5 fruit fly cellular contexts compared by ENCODE assay signal in the genomic region with DNA sequence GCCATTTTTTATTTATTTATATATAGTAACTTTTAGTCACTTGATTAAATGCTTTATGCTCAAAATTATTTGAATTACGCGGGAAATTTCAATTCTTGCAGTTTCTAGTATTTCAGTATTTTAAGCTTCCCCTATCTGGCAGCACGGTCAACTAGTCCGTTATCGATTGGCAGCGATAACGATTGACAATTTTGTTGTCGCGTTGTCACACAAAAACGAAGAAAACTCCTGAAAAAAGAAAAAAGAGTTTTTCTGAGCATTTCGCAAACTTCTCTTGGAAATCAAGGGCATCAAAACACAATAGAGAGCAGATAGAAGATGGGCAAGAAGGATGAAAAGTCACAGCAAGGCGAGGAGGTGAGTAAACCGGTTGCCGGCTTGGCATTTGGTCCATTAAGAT.
TF ChIP-seq lines count a peak whose summit lies in the region.

Gene Spase25, plus strand, starts transcription at position 176 of the 400 bp plus-strand sequence.

- no peak for TF ChIP-seq CTCF in whole organism, embryonic (GFP tag; optimal IDR thresholded peaks at IDR 0.05; lab: Kevin White, UChicago)

TF ChIP-seq in whole organism, adult, 20 proteins besides CTCF, POLR2A, EP300 and RAD21:
- TF ChIP-seq CG5204 (GFP tag; optimal IDR thresholded peaks at IDR 0.05; lab: Kevin White, UChicago) (no peak), bab1 (GFP tag; optimal IDR thresholded peaks at IDR 0.05; lab: Kevin White, UChicago) (peak; percentile 60)

TF ChIP-seq in whole organism, embryonic, 481 proteins besides CTCF, POLR2A, EP300 and RAD21 (continues in another document):
- no peak for TF ChIP-seq CG2129 (GFP tag; IDR thresholded peaks at IDR 0.05; lab: Robert Waterston, UW; ENCODE audit: partially characterized antibody)
- no peak for TF ChIP-seq en (GFP tag; optimal IDR thresholded peaks at IDR 0.05; lab: Kevin White, UChicago)
- TF ChIP-seq CG2120 (GFP tag; optimal IDR thresholded peaks at IDR 0.05; lab: Kevin White, UChicago), result no peak
- no peak for TF ChIP-seq CG32532 (GFP tag; IDR thresholded peaks at IDR 0.05; lab: Robert Waterston, UW)
- TF ChIP-seq stc (GFP tag; IDR thresholded peaks at IDR 0.05; lab: Robert Waterston, UW), result no peak
- no peak for TF ChIP-seq CG9215 (GFP tag; IDR thresholded peaks at IDR 0.05; lab: Robert Waterston, UW)
- no peak for TF ChIP-seq mam (GFP tag; optimal IDR thresholded peaks at IDR 0.05; lab: Kevin White, UChicago)
- no peak for TF ChIP-seq so (GFP tag; IDR thresholded peaks at IDR 0.05; lab: Robert Waterston, UW)
- TF ChIP-seq lbe (GFP tag; optimal IDR thresholded peaks at IDR 0.05; lab: Kevin White, UChicago), result no peak
- TF ChIP-seq CG8478 (optimal IDR thresholded peaks at IDR 0.05; lab: Kevin White, UChicago), result no peak
- no peak for TF ChIP-seq CG12659 (GFP tag; optimal IDR thresholded peaks at IDR 0.05; lab: Kevin White, UChicago)
- TF ChIP-seq HmgZ (tag; optimal IDR thresholded peaks at IDR 0.05; lab: Kevin White, UChicago), result no peak
- TF ChIP-seq gcm2 (GFP tag; optimal IDR thresholded peaks at IDR 0.05; lab: Kevin White, UChicago), result no peak
- TF ChIP-seq NfI (GFP tag; optimal IDR thresholded peaks at IDR 0.05; lab: Kevin White, UChicago), result no peak
- TF ChIP-seq GATAe (GFP tag; conservative IDR thresholded peaks at IDR 0.05; lab: Robert Waterston, UW), result no peak
- no peak for TF ChIP-seq hbn (GFP tag; IDR thresholded peaks at IDR 0.05; lab: Robert Waterston, UW; ENCODE audit: partially characterized antibody)
- peak; percentile 11 for TF ChIP-seq Lhr (GFP tag; optimal IDR thresholded peaks at IDR 0.05; lab: Kevin White, UChicago)
- TF ChIP-seq chinmo (GFP tag; IDR thresholded peaks at IDR 0.05; lab: Robert Waterston, UW; ENCODE audit: partially characterized antibody), result no peak
- no peak for TF ChIP-seq cato (GFP tag; optimal IDR thresholded peaks at IDR 0.05; lab: Kevin White, UChicago; ENCODE audit: borderline replicate concordance)
- no peak for TF ChIP-seq CG34224 (GFP tag; IDR thresholded peaks at IDR 0.05; lab: Robert Waterston, UW; ENCODE audit: partially characterized antibody)
- no peak for TF ChIP-seq CG12071 (GFP tag; optimal IDR thresholded peaks at IDR 0.05; lab: Kevin White, UChicago)

TF ChIP-seq in whole organism, prepupa, 60 proteins besides CTCF, POLR2A, EP300 and RAD21 (continues in another document):
- TF ChIP-seq CG6163 (GFP tag; IDR thresholded peaks at IDR 0.05; lab: Robert Waterston, UW) (peak; percentile 28; the same call in 1 of the 3 replicates), CG9139 (GFP tag; optimal IDR thresholded peaks at IDR 0.05; lab: Kevin White, UChicago) (peak; percentile 3), topi (GFP tag; optimal IDR thresholded peaks at IDR 0.05; lab: Kevin White, UChicago) (no peak), dsx (GFP tag; optimal IDR thresholded peaks at IDR 0.05; lab: Kevin White, UChicago; ENCODE audit: poor library complexity, severe bottlenecking) (peak; percentile 37), CG6792 (GFP tag; optimal IDR thresholded peaks at IDR 0.05; lab: Kevin White, UChicago) (no peak), Lpt (GFP tag; optimal IDR thresholded peaks at IDR 0.05; lab: Kevin White, UChicago) (peak; percentile 28), Hr38 (GFP tag; optimal IDR thresholded peaks at IDR 0.05; lab: Kevin White, UChicago) (no peak), CG16779 (tag; optimal IDR thresholded peaks at IDR 0.05; lab: Kevin White, UChicago) (no peak), Blimp-1 (GFP tag; optimal IDR thresholded peaks at IDR 0.05; lab: Kevin White, UChicago) (no peak), Eip78C (GFP tag; lab: Kevin White, UChicago) (peak; percentile 17), CG15336 (GFP tag; IDR thresholded peaks at IDR 0.05; lab: Robert Waterston, UW) (0 out of 2 replicates have a peak, but pooled peaks have one; percentile 28), pdm3 (GFP tag; optimal IDR thresholded peaks at IDR 0.05; lab: Kevin White, UChicago) (no peak), CG31627 (GFP tag; optimal IDR thresholded peaks at IDR 0.05; lab: Kevin White, UChicago) (no peak), CG32006 (GFP tag; optimal IDR thresholded peaks at IDR 0.05; lab: Kevin White, UChicago) (no peak), CG6854 (GFP tag; optimal IDR thresholded peaks at IDR 0.05; lab: Kevin White, UChicago) (no peak), CG6808 (GFP tag; optimal IDR thresholded peaks at IDR 0.05; lab: Kevin White, UChicago) (peak; percentile 19), CG1621 (tag; optimal IDR thresholded peaks at IDR 0.05; lab: Kevin White, UChicago) (no peak), achi (GFP tag; optimal IDR thresholded peaks at IDR 0.05; lab: Kevin White, UChicago) (no peak), CG8119 (GFP tag; IDR thresholded peaks at IDR 0.05; lab: Robert Waterston, UW) (peak; percentile 49; the same call in 2 of the 3 replicates), CG6276 (GFP tag; optimal IDR thresholded peaks at IDR 0.05; lab: Kevin White, UChicago) (no peak), fd85E (GFP tag; optimal IDR thresholded peaks at IDR 0.05; lab: Kevin White, UChicago) (no peak)

TF ChIP-seq in whole organism, pupa, 21 proteins besides CTCF, POLR2A, EP300 and RAD21:
- peak; percentile 21 for TF ChIP-seq CG15710 (tag; optimal IDR thresholded peaks at IDR 0.05; lab: Kevin White, UChicago)
- no peak for TF ChIP-seq CG10348 (GFP tag; IDR thresholded peaks at IDR 0.05; lab: Robert Waterston, UW)
- no peak for TF ChIP-seq CG4496 (GFP tag; IDR thresholded peaks at IDR 0.05; lab: Robert Waterston, UW)
- peak; percentile 36; the same call in 1 of the 2 replicates for TF ChIP-seq CG12605 (GFP tag; IDR thresholded peaks at IDR 0.05; lab: Robert Waterston, UW)
- TF ChIP-seq CG17806 (tag; optimal IDR thresholded peaks at IDR 0.05; lab: Kevin White, UChicago), result peak; percentile 24
- TF ChIP-seq fd96Ca (GFP tag; IDR thresholded peaks at IDR 0.05; lab: Robert Waterston, UW), result no peak
- TF ChIP-seq CG13204 (GFP tag; optimal IDR thresholded peaks at IDR 0.05; lab: Kevin White, UChicago), result no peak
- no peak for TF ChIP-seq CG14655 (GFP tag; optimal IDR thresholded peaks at IDR 0.05; lab: Kevin White, UChicago)
- TF ChIP-seq CG8301 (tag; optimal IDR thresholded peaks at IDR 0.05; lab: Kevin White, UChicago), result peak; percentile 37
- TF ChIP-seq Snoo (tag; optimal IDR thresholded peaks at IDR 0.05; lab: Kevin White, UChicago), result no peak
- peak; percentile 6 for TF ChIP-seq CG8159 (tag; optimal IDR thresholded peaks at IDR 0.05; lab: Kevin White, UChicago)
- peak; percentile 42 for TF ChIP-seq CG34367 (tag; optimal IDR thresholded peaks at IDR 0.05; lab: Kevin White, UChicago)
- no peak for TF ChIP-seq CG9948 (tag; optimal IDR thresholded peaks at IDR 0.05; lab: Kevin White, UChicago)
- no peak for TF ChIP-seq Ets98B (GFP tag; IDR thresholded peaks at IDR 0.05; lab: Robert Waterston, UW)
- TF ChIP-seq gl (tag; optimal IDR thresholded peaks at IDR 0.05; lab: Kevin White, UChicago), result peak; percentile 57
- no peak for TF ChIP-seq D1 (tag; optimal IDR thresholded peaks at IDR 0.05; lab: Kevin White, UChicago)

TF ChIP-seq in whole organism, wandering third instar larva, 38 proteins besides CTCF, POLR2A, EP300 and RAD21:
- no peak for TF ChIP-seq Myc (optimal IDR thresholded peaks at IDR 0.05; lab: Kevin White, UChicago)
- TF ChIP-seq h (GFP tag; optimal IDR thresholded peaks at IDR 0.05; lab: Kevin White, UChicago), result no peak
- TF ChIP-seq CrebA (GFP tag; optimal IDR thresholded peaks at IDR 0.05; lab: Kevin White, UChicago; ENCODE audit: borderline replicate concordance), result peak; percentile 87
- TF ChIP-seq fru (GFP tag; optimal IDR thresholded peaks at IDR 0.05; lab: Kevin White, UChicago), result no peak
- no peak for TF ChIP-seq usp (GFP tag; optimal IDR thresholded peaks at IDR 0.05; lab: Kevin White, UChicago)
- no peak for TF ChIP-seq Rel (GFP tag; optimal IDR thresholded peaks at IDR 0.05; lab: Kevin White, UChicago)
- peak; percentile 21 for TF ChIP-seq Rel (tag; optimal IDR thresholded peaks at IDR 0.05; lab: Kevin White, UChicago)
- no peak for TF ChIP-seq jim (GFP tag; optimal IDR thresholded peaks at IDR 0.05; lab: Kevin White, UChicago)
